Worm (Caenorhabditis elegans) whole organism, L4/young adult: ENCODE data around the gene tag-293.

Experiments
- W03F9.2 ChIP-seq: fragments of 150-350 bp; optimal IDR thresholded peaks from 2 replicates; lab custom pipeline; 2014; ENCODE audit warnings: missing biosample characterization, missing genetic modification characterization
- dao-5 ChIP-seq: sonication (generic microtip); optimal IDR thresholded peaks from 2 replicates; lab custom pipeline; 2016; ENCODE audit warnings: missing genotype, missing genetic modification characterization, moderate library complexity, missing compliant biosample characterization
- him-1 ChIP-seq: sonication (generic microtip); optimal IDR thresholded peaks from 2 replicates; lab custom pipeline; 2016; ENCODE audit warnings: missing genotype, missing genetic modification reagents, missing genetic modification characterization, missing compliant biosample characterization

- TF ChIP-seq him-1 (tag; lab: Kevin White, UChicago) (no peak), dao-5 (no peak), W03F9.2 (tag; lab: Kevin White, UChicago) (no peak)
These were observed 40.0 kb upstream of the tag-293 start, which contains the start of gene srx-9 for ce11 chrV:7395359-7395758.
